Worm (Caenorhabditis elegans) whole organism, L4/young adult: Measurements from ENCODE around the gene msa-1.

ENCODE experiments used
- W03F9.2 ChIP-seq: fragments of 150-350 bp; optimal IDR thresholded peaks from 2 replicates; lab custom pipeline; 2014; ENCODE audit warnings: missing biosample characterization, missing genetic modification characterization
- him-1 ChIP-seq: sonication (generic microtip); optimal IDR thresholded peaks from 2 replicates; lab custom pipeline; 2016; ENCODE audit warnings: missing genotype, missing genetic modification reagents, missing genetic modification characterization, missing compliant biosample characterization

DNA sequence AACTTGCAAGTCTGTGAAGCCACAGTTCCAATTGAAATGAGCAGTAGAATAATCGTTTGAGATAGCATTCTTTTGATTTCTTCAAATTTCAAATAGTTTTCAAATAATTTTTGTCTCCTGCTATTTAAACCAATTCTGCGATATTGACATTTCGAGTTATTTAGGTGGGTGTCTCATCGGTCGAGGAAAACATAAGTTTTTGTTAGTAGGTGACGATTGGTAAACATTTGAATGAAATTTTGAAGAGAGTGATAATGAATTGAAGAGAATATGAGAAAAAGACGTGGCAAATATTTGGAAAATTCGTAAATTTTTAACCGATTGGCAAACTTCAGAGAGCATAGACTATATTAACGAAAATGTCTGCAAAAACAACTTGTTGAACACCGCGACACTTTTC is 48.0 kb upstream of the msa-1 start, which contains the start of gene Y73F4A.3:
- TF ChIP-seq him-1 (tag; lab: Kevin White, UChicago) (no peak), W03F9.2 (tag; lab: Kevin White, UChicago) (no peak)
